Worm (Caenorhabditis elegans): ENCODE data around the gene ZK1058.3.
A peak's percentile ranks its signal among the peaks of the same experiment; 100 is the strongest.

- TF ChIP-seq R02D3.7 (tag; optimal IDR thresholded peaks at IDR 0.05) (no peak), egl-27 (tag; optimal IDR thresholded peaks at IDR 0.05) (peak; percentile 51), ceh-82 (tag; optimal IDR thresholded peaks at IDR 0.05) (no peak), elt-3 (tag; optimal IDR thresholded peaks at IDR 0.05) (no peak)
Measured at ce11 chrIII:3953235-3953634, 34.6 kb downstream of the ZK1058.3 start.

All from whole organism, L2 larva.